Fruit fly (Drosophila melanogaster): ENCODE data around the gene RabGGTb.
A peak's percentile ranks its signal among the peaks of the same experiment; 100 is the strongest.

Gene RabGGTb

DNA sequence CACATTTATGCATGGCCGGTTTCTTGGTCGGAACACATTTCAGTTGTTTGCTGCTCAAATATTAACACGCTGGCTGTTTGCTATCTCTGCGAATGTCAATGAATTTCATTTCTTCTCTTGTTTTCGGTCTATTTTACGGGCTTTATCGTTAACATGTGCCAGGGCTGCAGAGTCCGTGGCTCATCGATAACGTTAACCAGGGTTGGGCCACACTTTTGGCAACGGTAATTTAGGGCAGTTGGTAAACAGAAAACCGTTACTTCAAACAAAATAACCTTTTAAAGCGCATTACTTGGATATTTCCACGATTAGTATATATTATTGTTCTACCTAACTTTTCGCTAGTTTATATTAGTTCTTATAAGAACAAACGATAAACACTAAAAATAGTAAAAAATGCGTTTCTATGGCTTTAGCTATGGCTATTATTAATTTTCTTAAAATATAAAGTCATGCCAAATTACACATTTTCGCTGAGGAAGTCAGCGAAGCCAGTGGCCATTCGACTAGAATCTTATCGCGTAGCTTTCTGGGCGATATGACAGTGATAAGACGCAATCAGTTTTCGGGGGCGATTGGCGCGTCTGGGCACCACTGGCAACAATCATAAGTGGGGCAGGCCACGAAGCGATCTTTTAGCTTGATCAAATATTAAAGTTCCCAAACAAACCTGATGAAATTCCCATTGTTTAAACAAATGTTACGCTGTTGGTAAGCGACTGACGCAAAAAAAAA is 4.2 kb downstream of the RabGGTb start (continued):
- TF ChIP-seq onecut (GFP tag; IDR thresholded peaks at IDR 0.05) (peak; percentile 71), Oaz (GFP tag; IDR thresholded peaks at IDR 0.05) (no peak), CG8478 (optimal IDR thresholded peaks at IDR 0.05) (no peak), Dad (GFP tag; optimal IDR thresholded peaks at IDR 0.05) (no peak), GATAe (GFP tag; conservative IDR thresholded peaks at IDR 0.05) (peak; percentile 84), scrt (GFP tag; optimal IDR thresholded peaks at IDR 0.05) (peak; percentile 15), nau (GFP tag; optimal IDR thresholded peaks at IDR 0.05) (peak; percentile 65), pum (GFP tag; optimal IDR thresholded peaks at IDR 0.05) (peak; percentile 39), CG34224 (GFP tag; IDR thresholded peaks at IDR 0.05; ENCODE audit: partially characterized antibody) (no peak), CG8281 (tag; optimal IDR thresholded peaks at IDR 0.05) (no peak), CG11398 (GFP tag; optimal IDR thresholded peaks at IDR 0.05) (peak; percentile 68), CG5180 (GFP tag; optimal IDR thresholded peaks at IDR 0.05) (peak; percentile 53), sr (GFP tag; IDR thresholded peaks at IDR 0.05) (0 out of 3 replicates have a peak, but pooled peaks have one; percentile 29), HLH4C (GFP tag; IDR thresholded peaks at IDR 0.05; ENCODE audit: partially characterized antibody) (no peak), CG4854 (GFP tag; optimal IDR thresholded peaks at IDR 0.05) (peak; percentile 29), CG6175 (GFP tag; IDR thresholded peaks at IDR 0.05) (no peak), pan (optimal IDR thresholded peaks at IDR 0.05) (no peak), pan (GFP tag; optimal IDR thresholded peaks at IDR 0.05 in 1 of 2, IDR thresholded peaks at IDR 0.05 in 1 of 2) (no peak), CG6254 (GFP tag; optimal IDR thresholded peaks at IDR 0.05) (no peak), CG2712 (tag; optimal IDR thresholded peaks at IDR 0.05) (peak; percentile 36), Drgx (GFP tag; IDR thresholded peaks at IDR 0.05) (peak; percentile 31; the same call in 1 of the 2 replicates), Spps (tag; optimal IDR thresholded peaks at IDR 0.05) (no peak), CG10462 (GFP tag; optimal IDR thresholded peaks at IDR 0.05) (peak; percentile 78), Bdp1 (GFP tag; optimal IDR thresholded peaks at IDR 0.05) (no peak), Neu2 (GFP tag; optimal IDR thresholded peaks at IDR 0.05; ENCODE audit: borderline replicate concordance) (no peak), maf-S (GFP tag; optimal IDR thresholded peaks at IDR 0.05) (no peak), CG34376 (GFP tag; optimal IDR thresholded peaks at IDR 0.05) (peak; percentile 47), NFAT (GFP tag; IDR thresholded peaks at IDR 0.05) (no peak), CG17385 (GFP tag; optimal IDR thresholded peaks at IDR 0.05) (peak; percentile 36), Mes4 (GFP tag; optimal IDR thresholded peaks at IDR 0.05) (peak; percentile 19), usp (GFP tag; optimal IDR thresholded peaks at IDR 0.05) (no peak), Trl (optimal IDR thresholded peaks at IDR 0.05) (no peak), Trl (GFP tag; optimal IDR thresholded peaks at IDR 0.05) (peak; percentile 43), pnt (GFP tag; optimal IDR thresholded peaks at IDR 0.05) (no peak), CG9932 (GFP tag; IDR thresholded peaks at IDR 0.05) (peak; percentile 50), Hr39 (optimal IDR thresholded peaks at IDR 0.05) (no peak), D19B (GFP tag; optimal IDR thresholded peaks at IDR 0.05) (peak; percentile 14), bcd (GFP tag; optimal IDR thresholded peaks at IDR 0.05) (peak; percentile 17), crol (GFP tag; IDR thresholded peaks at IDR 0.05) (no peak), klu (GFP tag; IDR thresholded peaks at IDR 0.05) (no peak), gfzf (GFP tag; optimal IDR thresholded peaks at IDR 0.05) (peak; percentile 25), sima (GFP tag; optimal IDR thresholded peaks at IDR 0.05) (no peak), CG6689 (GFP tag; IDR thresholded peaks at IDR 0.05) (peak; percentile 13; the same call in 1 of the 2 replicates), MBD-R2 (GFP tag; IDR thresholded peaks at IDR 0.05) (peak; percentile 56), CG10274 (GFP tag; optimal IDR thresholded peaks at IDR 0.05) (no peak), CoRest (tag; optimal IDR thresholded peaks at IDR 0.05) (peak; percentile 70), TFAM (GFP tag; optimal IDR thresholded peaks at IDR 0.05) (no peak), gem (tag; optimal IDR thresholded peaks at IDR 0.05) (peak; percentile 67), fru (optimal IDR thresholded peaks at IDR 0.05) (no peak), CG10366 (GFP tag; IDR thresholded peaks at IDR 0.05) (peak; percentile 35; the same call in 1 of the 2 replicates), Taf1 (GFP tag; IDR thresholded peaks at IDR 0.05) (no peak), Atf3 (GFP tag; optimal IDR thresholded peaks at IDR 0.05) (no peak)

Data from whole organism, embryonic.